Fruit fly (Drosophila melanogaster): Measurements from ENCODE around the gene CG3339.

dm6 chr3R:27244412-27244741 lies 77.7 kb downstream of the CG3339 start:
- TF ChIP-seq CG9139 (GFP tag; optimal IDR thresholded peaks at IDR 0.05), result no peak
- TF ChIP-seq dac (GFP tag; optimal IDR thresholded peaks at IDR 0.05), result no peak
- no peak for TF ChIP-seq Ets96B (tag; optimal IDR thresholded peaks at IDR 0.05)
- TF ChIP-seq Hr4 (GFP tag; optimal IDR thresholded peaks at IDR 0.05), result no peak
- no peak for TF ChIP-seq Sox102F (GFP tag; optimal IDR thresholded peaks at IDR 0.05)
- no peak for TF ChIP-seq vri (GFP tag; optimal IDR thresholded peaks at IDR 0.05)
- no peak for TF ChIP-seq pdm3 (GFP tag; optimal IDR thresholded peaks at IDR 0.05)
- no peak for TF ChIP-seq Sox15 (GFP tag; optimal IDR thresholded peaks at IDR 0.05)

Measured in whole organism, prepupa.